Worm (Caenorhabditis elegans): ENCODE results near the gene C39E9.12.

C39E9.12 gene

DNA sequence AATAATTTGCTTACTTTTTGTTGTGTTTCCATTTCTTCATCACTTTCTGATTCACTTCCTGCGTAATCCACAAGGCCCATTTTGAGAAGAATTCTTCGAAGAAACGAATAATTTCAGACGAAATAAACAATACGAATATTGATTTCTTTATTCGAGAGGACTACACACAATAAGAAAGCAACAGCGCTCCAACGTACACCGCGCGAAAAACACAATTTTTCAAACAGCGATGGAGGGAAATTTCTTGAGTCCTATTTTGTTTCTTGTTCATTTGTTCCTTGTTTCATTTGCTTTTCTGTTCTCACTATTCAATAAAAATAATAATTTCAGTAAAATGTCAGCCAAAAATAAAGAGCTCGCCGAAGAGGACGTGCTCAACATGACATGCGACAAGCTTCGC, at the start of gene C39E9.12, which contains the start of gene prcc-1:
Gene C39E9.12, plus strand, starts transcription at position 331 of the 400 bp plus-strand sequence.
Gene prcc-1, minus strand, starts transcription at position 119 of the 400 bp plus-strand sequence.
- TF ChIP-seq ahr-1 (tag; optimal IDR thresholded peaks at IDR 0.05) (no peak), sox-2 (GFP tag; IDR thresholded peaks at IDR 0.05) (no peak), K09A11.1 (tag; optimal IDR thresholded peaks at IDR 0.05; ENCODE audit: insufficient read depth) (no peak), ceh-48 (tag; optimal IDR thresholded peaks at IDR 0.05) (peak; percentile 65), fax-1 (tag; optimal IDR thresholded peaks at IDR 0.05) (peak; percentile 22), ceh-18 (tag; optimal IDR thresholded peaks at IDR 0.05) (peak; percentile 1), C08G9.2 (tag; optimal IDR thresholded peaks at IDR 0.05) (no peak), ceh-31 (tag; optimal IDR thresholded peaks at IDR 0.05) (peak; percentile 33), T23F11.4 (GFP tag; optimal IDR thresholded peaks at IDR 0.05) (no peak), odd-2 (tag; optimal IDR thresholded peaks at IDR 0.05) (no peak), unc-42 (tag; optimal IDR thresholded peaks at IDR 0.05) (peak; percentile 43), nfya-1 (tag; optimal IDR thresholded peaks at IDR 0.05) (peak; percentile 61)

- TF ChIP-seq ceh-6 (GFP tag; optimal IDR thresholded peaks at IDR 0.05) (no peak), nhr-11 (tag; optimal IDR thresholded peaks at IDR 0.05) (no peak), fkh-6 (tag; optimal IDR thresholded peaks at IDR 0.05) (no peak), nhr-232 (tag; optimal IDR thresholded peaks at IDR 0.05) (no peak), hlh-6 (tag; optimal IDR thresholded peaks at IDR 0.05) (no peak), ceh-9 (tag; optimal IDR thresholded peaks at IDR 0.05) (no peak), zip-5 (tag; optimal IDR thresholded peaks at IDR 0.05) (no peak), rnt-1 (tag; optimal IDR thresholded peaks at IDR 0.05) (no peak), ceh-14 (tag; optimal IDR thresholded peaks at IDR 0.05) (no peak), T23F11.4 (GFP tag; optimal IDR thresholded peaks at IDR 0.05) (no peak), nfya-1 (tag; optimal IDR thresholded peaks at IDR 0.05) (no peak), ceh-18 (tag; optimal IDR thresholded peaks at IDR 0.05) (no peak), pros-1 (tag; optimal IDR thresholded peaks at IDR 0.05) (no peak), ets-4 (tag; optimal IDR thresholded peaks at IDR 0.05) (no peak), hlh-8 (tag; optimal IDR thresholded peaks at IDR 0.05) (no peak), dve-1 (tag; optimal IDR thresholded peaks at IDR 0.05) (no peak), gmeb-2 (tag; optimal IDR thresholded peaks at IDR 0.05) (no peak), hlh-13 (GFP tag; optimal IDR thresholded peaks at IDR 0.05) (no peak)
Observed at ce11 chrIV:13044980-13045379, 48.8 kb upstream of the C39E9.12 start.

DNA sequence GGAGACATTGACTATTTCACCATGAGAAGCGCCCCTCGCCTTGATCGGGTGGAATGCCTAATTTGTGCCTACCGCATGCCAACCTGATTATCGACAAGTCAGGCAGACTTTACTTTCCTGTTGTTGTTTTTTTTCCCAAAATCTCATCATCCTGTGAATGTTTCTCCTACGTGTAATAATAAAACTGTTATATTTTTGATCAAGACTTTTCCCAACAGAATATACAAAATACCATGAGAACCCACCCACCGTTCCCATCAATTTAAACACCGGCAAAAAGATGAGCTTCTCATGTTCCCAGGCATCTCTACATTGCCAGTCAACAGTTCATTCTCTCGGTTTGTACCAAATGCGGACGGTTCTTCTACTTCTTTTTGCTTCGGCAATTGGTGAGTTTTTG, 47.0 kb upstream of the C39E9.12 start, which contains the start of gene scl-9:
Gene scl-9, plus strand, starts transcription at position 301 of the 400 bp plus-strand sequence.
- TF ChIP-seq fax-1 (tag; optimal IDR thresholded peaks at IDR 0.05) (no peak), ceh-24 (tag; optimal IDR thresholded peaks at IDR 0.05) (no peak), unc-55 (GFP tag; optimal IDR thresholded peaks at IDR 0.05) (no peak), ceh-30 (tag; optimal IDR thresholded peaks at IDR 0.05) (no peak), fkh-6 (tag; optimal IDR thresholded peaks at IDR 0.05) (no peak), ceh-14 (tag; optimal IDR thresholded peaks at IDR 0.05) (no peak), tbx-7 (tag; optimal IDR thresholded peaks at IDR 0.05) (no peak), C08G9.2 (tag; optimal IDR thresholded peaks at IDR 0.05) (no peak), mec-3 (tag; optimal IDR thresholded peaks at IDR 0.05; ENCODE audit: borderline replicate concordance) (no peak), pqm-1 (tag; optimal IDR thresholded peaks at IDR 0.05) (no peak), sdc-2 (tag; optimal IDR thresholded peaks at IDR 0.05) (no peak), hlh-8 (tag; optimal IDR thresholded peaks at IDR 0.05) (no peak), npax-4 (tag; optimal IDR thresholded peaks at IDR 0.05) (no peak), madf-2 (tag; optimal IDR thresholded peaks at IDR 0.05) (no peak), lin-11 (tag; optimal IDR thresholded peaks at IDR 0.05) (no peak), dve-1 (tag; optimal IDR thresholded peaks at IDR 0.05) (no peak), zip-5 (tag; optimal IDR thresholded peaks at IDR 0.05) (no peak)

- TF ChIP-seq C08G9.2 (tag; optimal IDR thresholded peaks at IDR 0.05) (no peak), hlh-6 (tag; optimal IDR thresholded peaks at IDR 0.05) (no peak), ref-2 (tag; optimal IDR thresholded peaks at IDR 0.05) (no peak), dmd-4 (tag; optimal IDR thresholded peaks at IDR 0.05; ENCODE audit: borderline replicate concordance) (no peak), lin-11 (tag; optimal IDR thresholded peaks at IDR 0.05) (no peak), sox-4 (tag; optimal IDR thresholded peaks at IDR 0.05) (no peak), pag-3 (tag; optimal IDR thresholded peaks at IDR 0.05; ENCODE audit: borderline replicate concordance) (no peak), hlh-15 (tag; optimal IDR thresholded peaks at IDR 0.05) (no peak), madf-2 (tag; optimal IDR thresholded peaks at IDR 0.05) (no peak), pha-4 (tag; optimal IDR thresholded peaks at IDR 0.05) (no peak), tbx-2 (tag; optimal IDR thresholded peaks at IDR 0.05) (no peak), unc-55 (GFP tag; optimal IDR thresholded peaks at IDR 0.05) (no peak), ceh-31 (tag; optimal IDR thresholded peaks at IDR 0.05) (no peak)
Observed at ce11 chrIV:13048157-13048556, 45.6 kb upstream of the C39E9.12 start, which contains the start of gene scl-10. Gene scl-10 (plus strand): TSS chrIV:13048457.

Measured in whole organism, late embryonic.